Worm (Caenorhabditis elegans) whole organism, early embryonic: ENCODE results near the gene C29E4.15.

Experiments used
- B0310.2 ChIP-seq: sonication (generic microtip); optimal IDR thresholded peaks from 2 replicates; lab custom pipeline; 2016; ENCODE audit warnings: mild to moderate bottlenecking, missing genetic modification characterization, missing compliant biosample characterization
- ama-1 ChIP-seq: fragments of 150-350 bp; optimal IDR thresholded peaks from 2 replicates; lab custom pipeline; 2014
- ceh-36 ChIP-seq: sonication (generic microtip); optimal IDR thresholded peaks from 2 replicates; lab custom pipeline; 2016; ENCODE audit warnings: missing genetic modification characterization, inconsistent platforms, missing compliant biosample characterization
- ets-7 ChIP-seq: sonication (generic microtip); optimal IDR thresholded peaks from 2 replicates; lab custom pipeline; 2016; ENCODE audit warnings: missing genotype, missing genetic modification characterization, missing compliant biosample characterization
- flt-1 ChIP-seq: fragments of 200-800 bp; sonication (Bioruptor generic); IDR thresholded peaks from 2 replicates; pipeline ENCODE4 v1.3.6; 2022; ENCODE audit warnings: missing genetic modification characterization, missing compliant biosample characterization
- hmbx-1 ChIP-seq: sonication (generic microtip); optimal IDR thresholded peaks from 2 replicates; lab custom pipeline; 2016; ENCODE audit warnings: mild to moderate bottlenecking, missing genetic modification characterization, missing compliant biosample characterization
- hmg-4 ChIP-seq: fragments of 200-800 bp; sonication (Bioruptor generic); optimal IDR thresholded peaks from 2 replicates; lab custom pipeline; 2018; ENCODE audit warnings: mild to moderate bottlenecking, missing genetic modification characterization, missing compliant biosample characterization
- pes-1 ChIP-seq: fragments of 200-800 bp; sonication (Bioruptor generic); IDR thresholded peaks from 2 replicates; pipeline ENCODE4 v1.3.6; 2022; ENCODE audit warnings: missing genetic modification reagents, missing genetic modification characterization, missing compliant biosample characterization

DNA sequence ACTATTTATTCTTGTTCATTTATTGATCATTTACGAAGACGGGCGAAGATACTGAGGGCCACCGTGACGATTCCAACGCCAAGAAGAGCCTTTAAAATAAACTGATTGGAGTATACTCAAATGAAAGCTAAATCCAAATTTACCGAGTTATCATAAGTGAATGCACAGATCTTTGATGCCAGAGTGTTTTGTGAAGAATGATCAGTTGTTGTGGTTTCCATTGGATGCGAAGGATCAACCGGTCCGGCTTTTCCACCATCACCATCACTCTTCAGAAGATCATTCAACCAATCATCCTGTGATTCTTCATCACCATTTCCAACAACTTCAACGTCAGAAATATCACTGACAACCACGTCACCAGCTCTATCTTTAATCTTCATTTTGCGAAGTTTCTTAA, 24.8 kb downstream of the C29E4.15 start:
- TF ChIP-seq flt-1 (GFP tag; lab: Robert Waterston, UW), result no peak
- no peak for TF ChIP-seq ama-1
- TF ChIP-seq B0310.2 (tag; lab: Kevin White, UChicago), result no peak
- TF ChIP-seq hmg-4 (GFP tag; lab: Kevin White, UChicago), result no peak
- no peak for TF ChIP-seq ets-7 (tag; lab: Kevin White, UChicago)
- no peak for TF ChIP-seq hmbx-1
- no peak for TF ChIP-seq pes-1
- no peak for TF ChIP-seq ceh-36 (tag; lab: Kevin White, UChicago)
